Worm (Caenorhabditis elegans): ENCODE data around the gene ttr-32.

DNA sequence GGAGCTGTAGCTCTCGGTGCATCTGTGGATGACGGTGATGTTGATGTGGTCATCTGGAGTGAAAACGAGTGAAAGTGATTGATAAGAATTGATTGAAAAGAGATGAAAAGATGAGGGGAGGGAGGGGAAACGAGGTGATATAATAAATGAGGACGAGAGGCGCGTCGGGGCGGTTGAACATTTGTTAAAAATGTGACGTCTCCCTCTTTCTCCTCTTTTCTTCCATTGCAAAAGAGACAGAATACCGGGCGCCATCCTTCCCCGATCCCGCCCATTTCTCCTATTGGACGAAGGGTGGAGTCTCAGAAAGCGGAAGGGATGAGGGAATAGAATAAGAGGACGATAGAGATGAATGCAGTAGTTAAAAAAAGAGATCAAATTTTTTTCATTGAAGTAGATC, 31.6 kb upstream of the ttr-32 start:
- TF ChIP-seq nfya-2 (GFP tag; IDR thresholded peaks at IDR 0.05) = no peak
- no peak for TF ChIP-seq ama-1 (optimal IDR thresholded peaks at IDR 0.05)
- no peak for TF ChIP-seq ama-1 (GFP tag; optimal IDR thresholded peaks at IDR 0.05)
- TF ChIP-seq hsf-1 (GFP tag; IDR thresholded peaks at IDR 0.05) = no peak
